Worm (Caenorhabditis elegans): ENCODE measurements around the gene plpp-1.1.

plpp-1.1 gene

DNA sequence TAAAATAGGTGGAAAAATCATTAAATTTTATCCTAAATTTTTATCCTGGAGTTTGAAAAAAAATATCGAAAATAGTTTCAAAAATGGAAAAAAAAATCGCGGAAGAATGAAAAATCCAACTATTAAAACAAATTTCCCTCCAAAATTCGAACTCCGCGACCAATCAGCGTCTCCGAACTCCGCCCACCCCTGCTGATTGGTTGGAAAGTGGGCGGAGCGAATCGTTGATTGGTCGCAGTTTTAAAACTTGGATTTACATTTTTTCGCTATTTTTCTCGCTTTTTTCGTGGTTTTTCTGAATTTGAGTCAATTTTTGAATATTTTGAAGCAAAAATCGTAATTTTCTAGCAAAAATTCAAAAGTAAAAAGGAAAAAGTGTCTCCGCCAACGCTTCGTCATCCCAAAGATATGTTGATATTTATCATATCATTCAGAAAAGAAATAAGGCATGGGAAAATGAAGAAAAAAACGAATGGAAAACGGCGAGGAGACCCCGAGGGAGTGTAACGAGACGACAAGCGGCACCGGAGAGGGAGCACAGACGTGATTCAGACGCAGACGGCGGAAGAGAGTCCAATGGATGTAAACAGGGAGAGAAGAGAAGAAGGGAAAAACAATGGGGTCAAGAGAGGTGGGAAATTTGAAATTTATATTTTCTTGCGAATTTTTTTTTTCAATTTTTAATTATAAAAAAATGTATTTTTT is 2.8 kb upstream of the plpp-1.1 start (continued):
- TF ChIP-seq lin-29 (GFP tag; IDR thresholded peaks at IDR 0.05) (no peak), sdz-12 (GFP tag; optimal IDR thresholded peaks at IDR 0.05) (no peak), unc-39 (tag; optimal IDR thresholded peaks at IDR 0.05) (no peak), ctbp-1 (GFP tag; IDR thresholded peaks at IDR 0.05) (no peak)

DNA sequence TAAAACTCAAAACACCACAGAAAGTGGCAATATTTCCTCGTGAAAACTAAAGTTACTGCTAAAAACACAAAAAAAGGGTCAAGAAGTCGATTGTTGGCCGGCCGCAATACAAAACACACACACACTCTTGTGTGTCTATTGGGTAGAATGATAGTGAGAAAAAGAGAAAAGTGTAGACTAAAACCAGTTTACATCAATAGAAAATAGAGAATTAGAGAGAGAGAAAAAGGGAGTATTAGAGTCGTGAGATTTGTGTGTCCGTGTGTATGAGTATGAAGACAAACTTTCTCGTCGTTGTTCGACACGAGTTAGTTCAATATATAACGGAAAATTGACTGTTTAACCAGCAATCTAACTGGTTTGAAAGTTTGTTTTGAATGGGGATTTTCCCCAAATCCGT is 1.7 kb upstream of the plpp-1.1 start:
- TF ChIP-seq T20F7.1 (GFP tag; optimal IDR thresholded peaks at IDR 0.05), result no peak
- no peak for TF ChIP-seq lin-15B (tag; optimal IDR thresholded peaks at IDR 0.05)
- no peak for TF ChIP-seq mdt-29 (GFP tag; IDR thresholded peaks at IDR 0.05)
- TF ChIP-seq hlh-30 (tag; optimal IDR thresholded peaks at IDR 0.05; ENCODE audit: insufficient read depth), result peak; percentile 38
- no peak for TF ChIP-seq mxl-3 (GFP tag; optimal IDR thresholded peaks at IDR 0.05)
- TF ChIP-seq dmd-9 (GFP tag; IDR thresholded peaks at IDR 0.05), result no peak
- TF ChIP-seq cey-2 (tag; optimal IDR thresholded peaks at IDR 0.05; ENCODE audit: borderline replicate concordance, insufficient read depth), result no peak
- no peak for TF ChIP-seq zip-11 (GFP tag; IDR thresholded peaks at IDR 0.05)
- no peak for TF ChIP-seq lir-3 (tag; optimal IDR thresholded peaks at IDR 0.05)
- TF ChIP-seq ztf-11 (tag; optimal IDR thresholded peaks at IDR 0.05), result no peak
- no peak for TF ChIP-seq sdz-12 (GFP tag; optimal IDR thresholded peaks at IDR 0.05)
- peak; percentile 39 for TF ChIP-seq mep-1 (tag; optimal IDR thresholded peaks at IDR 0.05)
- TF ChIP-seq dve-1 (tag; optimal IDR thresholded peaks at IDR 0.05; ENCODE audit: insufficient read depth), result peak; percentile 25
- no peak for TF ChIP-seq nhr-10 (tag; optimal IDR thresholded peaks at IDR 0.05)
- no peak for TF ChIP-seq zip-2 (tag; optimal IDR thresholded peaks at IDR 0.05)
- TF ChIP-seq php-3 (GFP tag; IDR thresholded peaks at IDR 0.05), result no peak
- no peak for TF ChIP-seq ztf-7 (tag; optimal IDR thresholded peaks at IDR 0.05)
- no peak for TF ChIP-seq zfp-3 (GFP tag; conservative IDR thresholded peaks at IDR 0.05)
- TF ChIP-seq hmg-1.1 (GFP tag; IDR thresholded peaks at IDR 0.05), result no peak
- no peak for TF ChIP-seq Y75B8A.6 (GFP tag; IDR thresholded peaks at IDR 0.05)
- TF ChIP-seq ceh-62 (tag; optimal IDR thresholded peaks at IDR 0.05), result no peak
- TF ChIP-seq ceh-44 (GFP tag; IDR thresholded peaks at IDR 0.05), result no peak
- TF ChIP-seq F26F4.8 (GFP tag; conservative IDR thresholded peaks at IDR 0.05), result no peak
- TF ChIP-seq lin-38 (GFP tag; IDR thresholded peaks at IDR 0.05), result no peak
- TF ChIP-seq daf-16 (GFP tag; optimal IDR thresholded peaks at IDR 0.05), result no peak
- peak; percentile 25 for TF ChIP-seq daf-16 (tag; optimal IDR thresholded peaks at IDR 0.05)
- TF ChIP-seq unc-130 (GFP tag; optimal IDR thresholded peaks at IDR 0.05), result no peak
- no peak for TF ChIP-seq F37D6.2 (tag; optimal IDR thresholded peaks at IDR 0.05)
- TF ChIP-seq lin-29 (GFP tag; IDR thresholded peaks at IDR 0.05), result no peak
- no peak for TF ChIP-seq fos-1 (tag; optimal IDR thresholded peaks at IDR 0.05)
- TF ChIP-seq snpc-4 (tag; optimal IDR thresholded peaks at IDR 0.05), result no peak
- no peak for TF ChIP-seq rbr-2 (tag; optimal IDR thresholded peaks at IDR 0.05)
- TF ChIP-seq hlh-11 (tag; optimal IDR thresholded peaks at IDR 0.05), result peak; percentile 23
- no peak for TF ChIP-seq Y5F2A.4 (GFP tag; optimal IDR thresholded peaks at IDR 0.05)
- no peak for TF ChIP-seq ceh-82 (tag; optimal IDR thresholded peaks at IDR 0.05)
- TF ChIP-seq madf-9 (GFP tag; conservative IDR thresholded peaks at IDR 0.05), result no peak
- TF ChIP-seq nhr-77 (tag; optimal IDR thresholded peaks at IDR 0.05), result peak; percentile 2
- peak; percentile 98 for TF ChIP-seq nhr-28 (tag; optimal IDR thresholded peaks at IDR 0.05)
- no peak for TF ChIP-seq ctbp-1 (GFP tag; IDR thresholded peaks at IDR 0.05)
- TF ChIP-seq ZK546.5 (tag; optimal IDR thresholded peaks at IDR 0.05), result no peak
- no peak for TF ChIP-seq nhr-237 (tag; optimal IDR thresholded peaks at IDR 0.05)
- peak; percentile 17 for TF ChIP-seq nhr-6 (tag; optimal IDR thresholded peaks at IDR 0.05)
- TF ChIP-seq ZK337.2 (GFP tag; IDR thresholded peaks at IDR 0.05), result no peak
- TF ChIP-seq egl-43 (GFP tag; IDR thresholded peaks at IDR 0.05), result no peak
- TF ChIP-seq jun-1 (tag; optimal IDR thresholded peaks at IDR 0.05), result no peak
- no peak for TF ChIP-seq R02D3.7 (tag; optimal IDR thresholded peaks at IDR 0.05)
- no peak for TF ChIP-seq duxl-1 (tag; optimal IDR thresholded peaks at IDR 0.05; ENCODE audit: poor library complexity)
- no peak for TF ChIP-seq D1046.2 (GFP tag; IDR thresholded peaks at IDR 0.05)
- no peak for TF ChIP-seq aly-2 (tag; optimal IDR thresholded peaks at IDR 0.05)
